Worm (Caenorhabditis elegans) whole organism, mixed stage, embryonic: Measurements from ENCODE around the gene srg-16.

Source experiments
- ces-1 ChIP-seq: fragments of 150-350 bp; optimal IDR thresholded peaks from 2 replicates; lab custom pipeline; 2014; ENCODE audit warnings: missing biosample characterization, missing genetic modification reagents, missing genetic modification characterization
- lin-13 ChIP-seq: fragments of 150-350 bp; optimal IDR thresholded peaks from 2 replicates; lab custom pipeline; 2014; ENCODE audit warnings: missing biosample characterization, missing genetic modification characterization
- nhr-76 ChIP-seq: sonication (generic microtip); optimal IDR thresholded peaks from 2 replicates; lab custom pipeline; 2017; ENCODE audit warnings: missing biosample characterization, missing genetic modification characterization
- unc-39 ChIP-seq: fragments of 150-350 bp; optimal IDR thresholded peaks from 2 replicates; lab custom pipeline; 2014; ENCODE audit warnings: missing biosample characterization, missing genetic modification characterization
- ztf-11 ChIP-seq: fragments of 150-350 bp; optimal IDR thresholded peaks from 2 replicates; lab custom pipeline; 2014; ENCODE audit warnings: missing biosample characterization, missing genetic modification characterization

DNA sequence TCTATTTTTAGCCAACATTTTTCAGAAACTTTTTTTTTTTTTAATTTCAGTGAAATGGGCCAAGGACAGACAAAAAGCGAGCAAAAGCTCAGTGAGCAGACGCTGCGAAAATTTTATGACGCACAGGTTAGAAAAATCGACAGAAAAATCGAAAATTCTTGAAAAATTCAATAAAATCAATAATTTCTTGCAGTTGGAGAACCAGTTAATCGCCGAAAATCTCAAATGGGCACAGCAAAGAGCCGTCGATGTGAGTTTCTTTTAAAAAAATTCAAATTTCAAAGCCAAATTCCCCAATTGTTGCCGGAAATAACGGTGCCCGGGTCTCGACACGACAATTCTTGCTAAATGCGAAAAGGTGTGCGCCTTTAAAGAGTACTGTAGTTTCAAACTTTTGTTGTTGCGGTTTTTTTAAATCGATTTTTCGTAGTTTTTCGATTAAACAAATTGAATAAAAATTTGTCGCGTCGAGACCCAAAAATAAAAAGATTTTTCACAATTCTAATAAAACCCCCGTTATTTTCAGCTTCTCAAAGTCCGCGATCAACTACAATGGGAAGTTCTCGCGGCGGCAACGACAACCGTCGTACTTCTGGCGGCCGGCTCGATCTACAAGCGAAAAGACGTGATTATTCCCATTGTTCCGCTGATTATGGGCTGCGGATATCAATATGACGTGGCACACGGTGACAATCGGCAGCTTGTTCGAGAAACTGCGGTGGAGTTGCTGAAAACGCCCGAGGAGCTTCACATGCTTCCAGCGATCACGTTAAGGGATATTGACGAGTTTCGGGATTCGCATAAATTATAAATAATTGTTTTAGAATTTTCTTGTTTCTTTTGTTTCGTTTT, 6.1 kb upstream of the srg-16 start, which contains the start of gene tag-280:
- no peak for TF ChIP-seq unc-39
- no peak for TF ChIP-seq lin-13 (tag; lab: Kevin White, UChicago)
- no peak for TF ChIP-seq ztf-11 (tag; lab: Kevin White, UChicago)
- TF ChIP-seq ces-1 (GFP tag; lab: Kevin White, UChicago) = no peak
- no peak for TF ChIP-seq nhr-76
